Worm (Caenorhabditis elegans) whole organism, L1 larva: Measurements from ENCODE around the gene mam-6.
A peak's percentile ranks its signal among the peaks of the same experiment; 100 is the strongest.

ENCODE experiments used
- C16A3.4 ChIP-seq: fragments of 150-350 bp; optimal IDR thresholded peaks from 2 replicates; lab custom pipeline; 2014; ENCODE audit warnings: missing biosample characterization, missing genetic modification characterization
- C34B4.2 ChIP-seq: sonication (generic microtip); optimal IDR thresholded peaks from 2 replicates; lab custom pipeline; 2017; ENCODE audit warnings: mild to moderate bottlenecking, missing genetic modification characterization, missing compliant biosample characterization
- alr-1 ChIP-seq: fragments of 200-800 bp; sonication (Bioruptor generic); optimal IDR thresholded peaks from 2 replicates; lab custom pipeline; 2018; ENCODE audit warnings: borderline replicate concordance, mild to moderate bottlenecking, missing genetic modification characterization, missing compliant biosample characterization
- ama-1 ChIP-seq: fragments of 150-350 bp; optimal IDR thresholded peaks from 2 replicates; lab custom pipeline; 2014
- blmp-1 ChIP-seq: fragments of 150-350 bp; optimal IDR thresholded peaks from 2 replicates; lab custom pipeline; 2014; ENCODE audit warnings: missing biosample characterization, missing genetic modification characterization
- ceh-63 ChIP-seq: fragments of 200-800 bp; sonication (Bioruptor generic); optimal IDR thresholded peaks from 2 replicates; lab custom pipeline; 2018; ENCODE audit warnings: mild to moderate bottlenecking, missing genetic modification characterization, missing compliant biosample characterization
- ceh-82 ChIP-seq, 3 experiments: fragments of 150-350 bp in 1 of 3; sonication (generic microtip) in 2 of 3; optimal IDR thresholded peaks; 2 replicates each; lab custom pipeline; 2014 to 2017; ENCODE audit warnings: missing biosample characterization in 3 of 3, missing genetic modification characterization in 3 of 3
- ceh-88 ChIP-seq: fragments of 200-800 bp; sonication (Bioruptor generic); IDR thresholded peaks from 2 replicates; pipeline ENCODE4 v1.3.6; 2022; ENCODE audit warnings: missing genetic modification characterization, missing compliant biosample characterization
- dpl-1 ChIP-seq, 3 experiments: fragments of 150-350 bp in 2 of 3; sonication (generic microtip) in 1 of 3; optimal IDR thresholded peaks; 2 replicates each; lab custom pipeline; 2014 to 2017; ENCODE audit warnings: missing biosample characterization in 3 of 3, missing genetic modification characterization in 3 of 3, missing genetic modification reagents in 3 of 3
- dsc-1 ChIP-seq: sonication (generic microtip); optimal IDR thresholded peaks from 2 replicates; lab custom pipeline; 2016; ENCODE audit warnings: mild to moderate bottlenecking, missing genetic modification characterization, missing compliant biosample characterization
- efl-1 ChIP-seq, 4 experiments: fragments of 150-350 bp; optimal IDR thresholded peaks in 3 of 4; peaks in 1 of 4; 1 replicate in 1 of 4; 2 replicates in 3 of 4; lab custom pipeline; 2014; ENCODE audit warnings: missing biosample characterization in 2 of 4, missing genetic modification characterization in 2 of 4, missing genetic modification reagents in 2 of 4
- efl-3 ChIP-seq: fragments of 200-800 bp; sonication (Bioruptor generic); optimal IDR thresholded peaks from 2 replicates; lab custom pipeline; 2018; ENCODE audit warnings: mild to moderate bottlenecking, missing genetic modification characterization, missing compliant biosample characterization
- elt-3 ChIP-seq, 6 experiments: fragments of 150-350 bp in 1 of 6; sonication (generic microtip); optimal IDR thresholded peaks; 2 replicates each; lab custom pipeline; 2017 to 2018; ENCODE audit warnings: missing biosample characterization in 6 of 6, missing genetic modification characterization in 6 of 6, inconsistent platforms in 1 of 6
- fkh-10 ChIP-seq: sonication (generic microtip); optimal IDR thresholded peaks from 2 replicates; lab custom pipeline; 2017; ENCODE audit warnings: missing biosample characterization, missing genetic modification reagents, missing genetic modification characterization
- fkh-8 ChIP-seq: sonication (generic microtip); optimal IDR thresholded peaks from 2 replicates; lab custom pipeline; 2016; ENCODE audit warnings: mild to moderate bottlenecking, missing genetic modification characterization, missing compliant biosample characterization
- fos-1 ChIP-seq: fragments of 150-350 bp; optimal IDR thresholded peaks from 2 replicates; lab custom pipeline; 2014; ENCODE audit warnings: missing biosample characterization, missing genetic modification characterization
- grh-1 ChIP-seq: fragments of 200-800 bp; sonication (Bioruptor generic); IDR thresholded peaks from 2 replicates; pipeline ENCODE4 v1.3.6; 2022; ENCODE audit warnings: missing genetic modification reagents, missing genetic modification characterization, missing compliant biosample characterization
- hlh-4 ChIP-seq: sonication (generic microtip); optimal IDR thresholded peaks from 2 replicates; lab custom pipeline; 2016; ENCODE audit warnings: mild to moderate bottlenecking, missing genetic modification characterization, missing compliant biosample characterization
- irx-1 ChIP-seq: sonication (generic microtip); optimal IDR thresholded peaks from 2 replicates; lab custom pipeline; 2016; ENCODE audit warnings: missing genetic modification characterization, missing compliant biosample characterization
- lin-14 ChIP-seq: fragments of 200-800 bp; sonication (Bioruptor generic); optimal IDR thresholded peaks from 2 replicates; lab custom pipeline; 2018; ENCODE audit warnings: mild to moderate bottlenecking, missing genetic modification characterization, moderate library complexity, missing compliant biosample characterization
- lin-35 ChIP-seq, 2 experiments: fragments of 150-350 bp; optimal IDR thresholded peaks; 2 replicates each; lab custom pipeline; 2014; ENCODE audit warnings: missing biosample characterization in 2 of 2, missing genetic modification characterization in 2 of 2, missing genetic modification reagents in 2 of 2
- mab-9 ChIP-seq: fragments of 200-800 bp; sonication (Bioruptor generic); IDR thresholded peaks from 2 replicates; pipeline ENCODE4 v1.3.6; 2022; ENCODE audit warnings: missing genetic modification reagents, missing genetic modification characterization, missing compliant biosample characterization
- mdl-1 ChIP-seq, 2 experiments: fragments of 150-350 bp; optimal IDR thresholded peaks; 2 replicates each; lab custom pipeline; 2014 to 2017; ENCODE audit warnings: missing biosample characterization in 2 of 2, missing genetic modification characterization in 2 of 2, inconsistent platforms in 1 of 2
- mef-2 ChIP-seq: fragments of 150-350 bp; optimal IDR thresholded peaks from 2 replicates; lab custom pipeline; 2014; ENCODE audit warnings: missing biosample characterization, missing genetic modification characterization
- nhr-19 ChIP-seq: fragments of 200-800 bp; sonication (Bioruptor generic); conservative IDR thresholded peaks from 2 replicates; pipeline ENCODE4 v1.3.6; 2022; ENCODE audit warnings: missing genetic modification characterization, missing compliant biosample characterization
- nhr-20 ChIP-seq: sonication (generic microtip); optimal IDR thresholded peaks from 2 replicates; lab custom pipeline; 2016; ENCODE audit warnings: mild to moderate bottlenecking, missing genetic modification characterization, missing compliant biosample characterization
- nhr-237 ChIP-seq: fragments of 150-350 bp; optimal IDR thresholded peaks from 2 replicates; lab custom pipeline; 2014; ENCODE audit warnings: missing biosample characterization, missing genetic modification characterization
- nhr-71 ChIP-seq: sonication (generic microtip); optimal IDR thresholded peaks from 2 replicates; lab custom pipeline; 2016; ENCODE audit warnings: mild to moderate bottlenecking, missing genetic modification characterization, moderate library complexity, missing compliant biosample characterization
- nhr-76 ChIP-seq: sonication (generic microtip); optimal IDR thresholded peaks from 2 replicates; lab custom pipeline; 2017; ENCODE audit warnings: missing biosample characterization, missing genetic modification characterization
- nhr-84 ChIP-seq: sonication (generic microtip); optimal IDR thresholded peaks from 2 replicates; lab custom pipeline; 2017; ENCODE audit warnings: missing biosample characterization, missing genetic modification characterization
- nhr-85 ChIP-seq: sonication (generic microtip); peaks from one replicate; lab custom pipeline; 2016; ENCODE audit warnings: missing genetic modification characterization, inconsistent platforms, missing compliant biosample characterization
- nhr-90 ChIP-seq: sonication (generic microtip); optimal IDR thresholded peaks from 2 replicates; lab custom pipeline; 2016; ENCODE audit warnings: mild to moderate bottlenecking, missing genetic modification characterization, missing compliant biosample characterization; ENCODE audit not compliant: poor library complexity
- pax-3 ChIP-seq: fragments of 200-800 bp; sonication (Bioruptor generic); optimal IDR thresholded peaks from 2 replicates; lab custom pipeline; 2018; ENCODE audit warnings: mild to moderate bottlenecking, missing genetic modification characterization, moderate library complexity, missing compliant biosample characterization
- snpc-4 ChIP-seq: fragments of 150-350 bp; optimal IDR thresholded peaks from 2 replicates; lab custom pipeline; 2014; ENCODE audit warnings: missing biosample characterization, missing genetic modification characterization
- snu-23 ChIP-seq: sonication (generic microtip); optimal IDR thresholded peaks from 2 replicates; lab custom pipeline; 2016; ENCODE audit warnings: missing genetic modification characterization, missing compliant biosample characterization
- sox-4 ChIP-seq: sonication (generic microtip); optimal IDR thresholded peaks from 2 replicates; lab custom pipeline; 2016; ENCODE audit warnings: missing genetic modification characterization, missing compliant biosample characterization
- sup-37 ChIP-seq: fragments of 200-800 bp; sonication (Bioruptor generic); optimal IDR thresholded peaks from 2 replicates; lab custom pipeline; 2018; ENCODE audit warnings: mild to moderate bottlenecking, missing genetic modification characterization, missing compliant biosample characterization
- tbx-2 ChIP-seq: sonication (generic microtip); optimal IDR thresholded peaks from 2 replicates; lab custom pipeline; 2016; ENCODE audit warnings: missing genetic modification characterization, missing compliant biosample characterization
- tlp-1 ChIP-seq: fragments of 150-350 bp; optimal IDR thresholded peaks from 2 replicates; lab custom pipeline; 2014; ENCODE audit warnings: missing biosample characterization, missing genetic modification characterization
- unc-130 ChIP-seq: fragments of 150-350 bp; optimal IDR thresholded peaks from 2 replicates; lab custom pipeline; 2017; ENCODE audit warnings: missing biosample characterization, missing genetic modification characterization, inconsistent platforms
- unc-30 ChIP-seq: sonication (generic microtip); optimal IDR thresholded peaks from 2 replicates; lab custom pipeline; 2017; ENCODE audit warnings: missing biosample characterization, missing genetic modification characterization
- xbp-1 ChIP-seq: sonication (generic microtip); optimal IDR thresholded peaks from 2 replicates; lab custom pipeline; 2016; ENCODE audit warnings: missing genetic modification characterization, missing compliant biosample characterization
- ztf-11 ChIP-seq, 2 experiments: sonication (generic microtip); optimal IDR thresholded peaks; 2 replicates each; lab custom pipeline; 2016 to 2017; ENCODE audit warnings: missing genetic modification characterization in 2 of 2, missing biosample characterization in 1 of 2, missing compliant biosample characterization in 1 of 2

mam-6 gene

DNA sequence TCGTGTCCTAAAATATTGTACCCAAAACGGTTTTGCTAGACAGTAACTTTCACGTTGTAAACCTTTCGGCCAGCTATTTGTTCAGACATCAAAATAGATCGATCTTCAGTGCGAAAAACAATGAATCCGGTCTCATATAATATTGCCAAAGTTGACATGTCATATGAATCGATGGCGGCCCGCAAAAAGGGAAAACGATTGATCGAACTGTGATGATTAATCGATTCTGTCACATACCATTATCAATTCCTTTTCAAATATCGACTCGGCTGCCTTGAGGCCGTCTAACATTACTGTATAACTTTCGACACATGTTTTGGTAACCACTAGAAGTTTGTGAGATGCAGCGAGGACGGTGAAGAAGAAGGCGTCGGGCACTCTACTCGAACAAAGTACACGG, 3.7 kb upstream of the mam-6 start:
- TF ChIP-seq sox-4 (tag; lab: Kevin White, UChicago) (no peak), nhr-20 (peak; percentile 81), irx-1 (tag; lab: Kevin White, UChicago) (no peak), mab-9 (GFP tag; lab: Robert Waterston, UW) (no peak), ztf-11 (tag; optimal IDR thresholded peaks at IDR 0.05; lab: Kevin White, UChicago) (no peak), lin-14 (peak; percentile 56), tbx-2 (tag; lab: Kevin White, UChicago) (peak; percentile 69), lin-35 (GFP tag; optimal IDR thresholded peaks at IDR 0.05; lab: Kevin White, UChicago) (peak in 1 of 2 experiments; percentile 35), dpl-1 (GFP tag; optimal IDR thresholded peaks at IDR 0.05; lab: Kevin White, UChicago) (peak in 1 of 3 experiments; percentile 8), nhr-19 (GFP tag; lab: Robert Waterston, UW) (peak; percentile 49), fkh-8 (no peak), dsc-1 (tag; lab: Kevin White, UChicago) (no peak), efl-1 (optimal IDR thresholded peaks at IDR 0.05; lab: Kevin White, UChicago) (no peak), efl-1 (GFP tag; optimal IDR thresholded peaks at IDR 0.05 in 1 of 2; lab: Kevin White, UChicago) (peak in 1 of 2 experiments; percentile 58), nhr-76 (tag; lab: Kevin White, UChicago) (no peak), ceh-82 (tag; optimal IDR thresholded peaks at IDR 0.05; lab: Kevin White, UChicago) (no peak), snu-23 (peak; percentile 67), grh-1 (GFP tag; lab: Robert Waterston, UW) (0 out of 2 replicates have a peak, but pooled peaks have one; percentile 61), fos-1 (no peak), nhr-90 (peak; percentile 74), alr-1 (tag; lab: Kevin White, UChicago) (no peak), unc-30 (tag; lab: Kevin White, UChicago) (no peak), fkh-10 (GFP tag; lab: Kevin White, UChicago) (no peak), pax-3 (tag; lab: Kevin White, UChicago) (no peak), tlp-1 (tag; lab: Kevin White, UChicago) (no peak), unc-130 (tag; lab: Kevin White, UChicago) (peak; percentile 28), ama-1 (no peak), C34B4.2 (tag; lab: Kevin White, UChicago) (no peak), nhr-84 (tag; lab: Kevin White, UChicago) (no peak), efl-3 (GFP tag; lab: Kevin White, UChicago) (no peak), nhr-237 (no peak), xbp-1 (tag; lab: Kevin White, UChicago) (no peak), C16A3.4 (tag; lab: Kevin White, UChicago) (no peak), hlh-4 (tag; lab: Kevin White, UChicago) (no peak), ceh-88 (GFP tag; lab: Robert Waterston, UW) (no peak), elt-3 (tag; optimal IDR thresholded peaks at IDR 0.05; lab: Kevin White, UChicago) (peak in 2 of 6 experiments; percentile 71 to 72), blmp-1 (peak; percentile 94), nhr-71 (tag; lab: Kevin White, UChicago) (peak; percentile 80), snpc-4 (tag; lab: Kevin White, UChicago) (no peak), sup-37 (GFP tag; lab: Kevin White, UChicago) (no peak), mef-2 (no peak), mdl-1 (tag; optimal IDR thresholded peaks at IDR 0.05; lab: Kevin White, UChicago) (peak in 1 of 2 experiments; percentile 35), nhr-85 (tag; lab: Kevin White, UChicago) (peak; percentile 96)

DNA sequence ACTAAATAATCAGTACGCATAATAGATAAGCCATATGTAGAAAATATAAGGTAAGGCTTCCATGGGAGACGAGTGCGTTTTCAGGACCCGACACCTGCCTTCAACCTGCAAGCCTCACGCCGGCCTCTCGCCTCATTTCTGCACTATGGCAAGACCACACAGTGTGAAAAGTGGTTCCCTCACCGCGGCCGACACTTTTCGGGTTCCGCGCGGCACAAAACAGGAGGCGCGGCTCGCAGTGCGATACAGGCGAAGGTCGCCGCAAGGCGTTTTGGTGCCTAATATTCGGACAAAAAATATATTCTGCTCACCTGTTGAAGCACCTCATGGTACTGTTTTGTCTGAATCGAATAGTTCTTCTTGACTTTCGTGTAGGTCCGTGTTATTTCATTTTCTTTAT, 995 bp upstream of the mam-6 start:
- no peak for TF ChIP-seq ceh-63 (GFP tag; lab: Kevin White, UChicago)
- TF ChIP-seq snpc-4 (tag; lab: Kevin White, UChicago), result peak; percentile 54
